Worm (Caenorhabditis elegans) whole organism, L2 larva: ENCODE measurements around the gene dyrb-1.

Experiments used
- egl-27 ChIP-seq: sonication (generic microtip); optimal IDR thresholded peaks from 3 replicates; lab custom pipeline; 2017; ENCODE audit warnings: missing biosample characterization, missing genetic modification reagents, missing genetic modification characterization
- lin-39 ChIP-seq: fragments of 150-350 bp; optimal IDR thresholded peaks from 2 replicates; lab custom pipeline; 2014; ENCODE audit warnings: missing biosample characterization, missing genetic modification reagents, missing genetic modification characterization
- lsy-2 ChIP-seq, 2 experiments: fragments of 150-350 bp in 1 of 2; sonication (generic microtip) in 1 of 2; optimal IDR thresholded peaks; 2 replicates each; lab custom pipeline; 2014 to 2017; ENCODE audit warnings: missing biosample characterization in 2 of 2, missing genetic modification characterization in 2 of 2
- mbf-1 ChIP-seq: sonication (generic microtip); optimal IDR thresholded peaks from 2 replicates; lab custom pipeline; 2017; ENCODE audit warnings: missing biosample characterization, missing genetic modification characterization
- nhr-129 ChIP-seq: fragments of 150-350 bp; optimal IDR thresholded peaks from 2 replicates; lab custom pipeline; 2014; ENCODE audit warnings: missing biosample characterization, missing genetic modification characterization
- nhr-25 ChIP-seq: fragments of 150-350 bp; sonication (generic microtip); optimal IDR thresholded peaks from 3 replicates; lab custom pipeline; 2014; ENCODE audit warnings: missing biosample characterization, missing genetic modification characterization
- skn-1 ChIP-seq: sonication (generic microtip); optimal IDR thresholded peaks from 2 replicates; lab custom pipeline; 2017; ENCODE audit warnings: missing biosample characterization, missing genetic modification characterization
- snpc-4 ChIP-seq: fragments of 150-350 bp; optimal IDR thresholded peaks from 2 replicates; lab custom pipeline; 2014; ENCODE audit warnings: missing biosample characterization, missing genetic modification characterization
- unc-55 ChIP-seq: fragments of 150-350 bp; sonication (generic microtip); optimal IDR thresholded peaks from 3 replicates; lab custom pipeline; 2014; ENCODE audit warnings: missing biosample characterization, missing genetic modification reagents, missing genetic modification characterization

DNA sequence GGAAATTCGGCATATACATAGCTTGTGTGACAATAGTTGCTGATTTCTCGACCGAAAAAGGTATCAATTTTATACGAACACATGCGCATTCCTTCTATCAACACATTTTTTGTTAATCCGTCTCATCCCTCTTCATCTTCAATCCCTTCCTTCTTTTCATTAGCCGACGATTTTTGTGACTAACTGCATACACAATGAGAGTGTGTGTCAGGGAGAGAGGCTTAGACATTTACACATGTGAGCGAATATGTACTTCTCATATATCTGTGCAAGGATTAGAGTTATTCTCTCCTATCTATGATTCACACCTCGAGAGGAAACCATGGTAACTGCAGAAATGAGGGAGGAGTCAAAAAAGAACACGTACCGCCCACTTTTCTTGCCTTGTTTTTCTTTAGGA is 23.4 kb upstream of the dyrb-1 start:
- TF ChIP-seq mbf-1 (tag; lab: Kevin White, UChicago) (no peak), snpc-4 (no peak), unc-55 (GFP tag; lab: Kevin White, UChicago) (no peak), egl-27 (tag; lab: Kevin White, UChicago) (no peak), skn-1 (no peak), nhr-25 (tag; lab: Kevin White, UChicago) (no peak), lsy-2 (tag; optimal IDR thresholded peaks at IDR 0.05; lab: Kevin White, UChicago) (no peak), nhr-129 (tag; lab: Kevin White, UChicago) (no peak), lin-39 (no peak)
